Fruit fly (Drosophila melanogaster): Measurements from ENCODE around the gene fmt.

- no peak for TF ChIP-seq CG4318 (GFP tag; optimal IDR thresholded peaks at IDR 0.05)
- no peak for TF ChIP-seq spab (GFP tag; optimal IDR thresholded peaks at IDR 0.05)
- TF ChIP-seq CG6276 (GFP tag; optimal IDR thresholded peaks at IDR 0.05): no peak
- TF ChIP-seq Smox (GFP tag; optimal IDR thresholded peaks at IDR 0.05): no peak
- no peak for TF ChIP-seq Sox14 (GFP tag; optimal IDR thresholded peaks at IDR 0.05)
- no peak for TF ChIP-seq ss (GFP tag; optimal IDR thresholded peaks at IDR 0.05)
- TF ChIP-seq Blimp-1 (GFP tag; optimal IDR thresholded peaks at IDR 0.05): no peak
- TF ChIP-seq esn (GFP tag; optimal IDR thresholded peaks at IDR 0.05): no peak
- TF ChIP-seq CG6808 (GFP tag; optimal IDR thresholded peaks at IDR 0.05): no peak
- no peak for TF ChIP-seq CG7368 (GFP tag; optimal IDR thresholded peaks at IDR 0.05)
- no peak for TF ChIP-seq CG11294 (GFP tag; IDR thresholded peaks at IDR 0.05)
Measured at dm6 chr3L:6136691-6137090, 37.0 kb downstream of the fmt start, which contains the start of gene Lcp65Af.

Data from whole organism, prepupa.